Worm (Caenorhabditis elegans) whole organism, L1 larva: ENCODE results near the gene C08E3.15.

Experiments
- C34B4.2 ChIP-seq: sonication (generic microtip); optimal IDR thresholded peaks from 2 replicates; lab custom pipeline; 2017; ENCODE audit warnings: mild to moderate bottlenecking, missing genetic modification characterization, missing compliant biosample characterization
- F16B12.6 ChIP-seq: fragments of 150-350 bp; optimal IDR thresholded peaks from 2 replicates; lab custom pipeline; 2014; ENCODE audit warnings: missing biosample characterization, missing genetic modification characterization
- Y116A8C.19 ChIP-seq: sonication (generic microtip); optimal IDR thresholded peaks from 2 replicates; lab custom pipeline; 2016; ENCODE audit warnings: missing compliant biosample characterization, missing genetic modification characterization, borderline replicate concordance
- aly-2 ChIP-seq: fragments of 150-350 bp; optimal IDR thresholded peaks from 2 replicates; lab custom pipeline; 2014; ENCODE audit warnings: missing biosample characterization, missing genetic modification characterization
- blmp-1 ChIP-seq: fragments of 150-350 bp; optimal IDR thresholded peaks from 2 replicates; lab custom pipeline; 2014; ENCODE audit warnings: missing biosample characterization, missing genetic modification characterization
- ceh-8 ChIP-seq: fragments of 200-800 bp; sonication (Bioruptor generic); optimal IDR thresholded peaks from 2 replicates; lab custom pipeline; 2018; ENCODE audit warnings: mild to moderate bottlenecking, missing genetic modification characterization, moderate library complexity, missing compliant biosample characterization
- dpl-1 ChIP-seq, 3 experiments: fragments of 150-350 bp in 2 of 3; sonication (generic microtip) in 1 of 3; optimal IDR thresholded peaks; 2 replicates each; lab custom pipeline; 2014 to 2017; ENCODE audit warnings: missing biosample characterization in 3 of 3, missing genetic modification characterization in 3 of 3, missing genetic modification reagents in 3 of 3
- efl-1 ChIP-seq, 4 experiments: fragments of 150-350 bp; optimal IDR thresholded peaks in 3 of 4; peaks in 1 of 4; 1 replicate in 1 of 4; 2 replicates in 3 of 4; lab custom pipeline; 2014; ENCODE audit warnings: missing biosample characterization in 2 of 4, missing genetic modification characterization in 2 of 4, missing genetic modification reagents in 2 of 4
- egl-13 ChIP-seq: sonication (generic microtip); optimal IDR thresholded peaks from 2 replicates; lab custom pipeline; 2016; ENCODE audit warnings: missing genotype, missing genetic modification reagents, missing genetic modification characterization, missing compliant biosample characterization
- egl-27 ChIP-seq, 2 experiments: fragments of 150-350 bp in 1 of 2; sonication (generic microtip); optimal IDR thresholded peaks; 3 replicates each; lab custom pipeline; 2017 to 2018; ENCODE audit warnings: missing biosample characterization in 2 of 2, missing genetic modification characterization in 2 of 2, missing genetic modification reagents in 2 of 2
- elt-3 ChIP-seq, 6 experiments: fragments of 150-350 bp in 1 of 6; sonication (generic microtip); optimal IDR thresholded peaks; 2 replicates each; lab custom pipeline; 2017 to 2018; ENCODE audit warnings: missing biosample characterization in 6 of 6, missing genetic modification characterization in 6 of 6, inconsistent platforms in 1 of 6
- fkh-8 ChIP-seq: sonication (generic microtip); optimal IDR thresholded peaks from 2 replicates; lab custom pipeline; 2016; ENCODE audit warnings: mild to moderate bottlenecking, missing genetic modification characterization, missing compliant biosample characterization
- fos-1 ChIP-seq: fragments of 150-350 bp; optimal IDR thresholded peaks from 2 replicates; lab custom pipeline; 2014; ENCODE audit warnings: missing biosample characterization, missing genetic modification characterization
- hlh-17 ChIP-seq: fragments of 200-800 bp; sonication (Bioruptor generic); optimal IDR thresholded peaks from 2 replicates; lab custom pipeline; 2018; ENCODE audit warnings: missing genetic modification characterization, mild to moderate bottlenecking, missing compliant biosample characterization, moderate library complexity, borderline replicate concordance
- hlh-4 ChIP-seq: sonication (generic microtip); optimal IDR thresholded peaks from 2 replicates; lab custom pipeline; 2016; ENCODE audit warnings: mild to moderate bottlenecking, missing genetic modification characterization, missing compliant biosample characterization
- hpl-2 ChIP-seq: fragments of 150-350 bp; optimal IDR thresholded peaks from 2 replicates; lab custom pipeline; 2014; ENCODE audit warnings: missing biosample characterization, missing genetic modification reagents, missing genetic modification characterization
- lin-35 ChIP-seq, 2 experiments: fragments of 150-350 bp; optimal IDR thresholded peaks; 2 replicates each; lab custom pipeline; 2014; ENCODE audit warnings: missing biosample characterization in 2 of 2, missing genetic modification characterization in 2 of 2, missing genetic modification reagents in 2 of 2
- mdl-1 ChIP-seq, 2 experiments: fragments of 150-350 bp; optimal IDR thresholded peaks; 2 replicates each; lab custom pipeline; 2014 to 2017; ENCODE audit warnings: missing biosample characterization in 2 of 2, missing genetic modification characterization in 2 of 2, inconsistent platforms in 1 of 2
- nhr-11 ChIP-seq: fragments of 150-350 bp; optimal IDR thresholded peaks from 2 replicates; lab custom pipeline; 2014; ENCODE audit warnings: missing biosample characterization, missing genetic modification characterization
- nhr-19 ChIP-seq: fragments of 200-800 bp; sonication (Bioruptor generic); conservative IDR thresholded peaks from 2 replicates; pipeline ENCODE4 v1.3.6; 2022; ENCODE audit warnings: missing genetic modification characterization, missing compliant biosample characterization
- nhr-237 ChIP-seq: fragments of 150-350 bp; optimal IDR thresholded peaks from 2 replicates; lab custom pipeline; 2014; ENCODE audit warnings: missing biosample characterization, missing genetic modification characterization
- nhr-28 ChIP-seq: fragments of 150-350 bp; optimal IDR thresholded peaks from 2 replicates; lab custom pipeline; 2014; ENCODE audit warnings: missing biosample characterization, missing genetic modification characterization
- nhr-47 ChIP-seq: sonication (generic microtip); optimal IDR thresholded peaks from 2 replicates; lab custom pipeline; 2016; ENCODE audit warnings: mild to moderate bottlenecking, missing genetic modification characterization, moderate library complexity, missing compliant biosample characterization
- nhr-71 ChIP-seq: sonication (generic microtip); optimal IDR thresholded peaks from 2 replicates; lab custom pipeline; 2016; ENCODE audit warnings: mild to moderate bottlenecking, missing genetic modification characterization, moderate library complexity, missing compliant biosample characterization
- nhr-84 ChIP-seq: sonication (generic microtip); optimal IDR thresholded peaks from 2 replicates; lab custom pipeline; 2017; ENCODE audit warnings: missing biosample characterization, missing genetic modification characterization
- nhr-85 ChIP-seq: sonication (generic microtip); peaks from one replicate; lab custom pipeline; 2016; ENCODE audit warnings: missing genetic modification characterization, inconsistent platforms, missing compliant biosample characterization
- pag-3 ChIP-seq: sonication (generic microtip); optimal IDR thresholded peaks from 2 replicates; lab custom pipeline; 2017; ENCODE audit warnings: missing genetic modification characterization, mild to moderate bottlenecking, missing compliant biosample characterization, antibody characterized with exemption, borderline replicate concordance; ENCODE audit not compliant: insufficient read depth
- skn-1 ChIP-seq: fragments of 150-350 bp; optimal IDR thresholded peaks from 2 replicates; lab custom pipeline; 2014; ENCODE audit warnings: missing biosample characterization, missing genetic modification characterization
- sup-37 ChIP-seq: fragments of 200-800 bp; sonication (Bioruptor generic); optimal IDR thresholded peaks from 2 replicates; lab custom pipeline; 2018; ENCODE audit warnings: mild to moderate bottlenecking, missing genetic modification characterization, missing compliant biosample characterization
- tbx-2 ChIP-seq: sonication (generic microtip); optimal IDR thresholded peaks from 2 replicates; lab custom pipeline; 2016; ENCODE audit warnings: missing genetic modification characterization, missing compliant biosample characterization
- unc-130 ChIP-seq: fragments of 150-350 bp; optimal IDR thresholded peaks from 2 replicates; lab custom pipeline; 2017; ENCODE audit warnings: missing biosample characterization, missing genetic modification characterization, inconsistent platforms
- unc-30 ChIP-seq: sonication (generic microtip); optimal IDR thresholded peaks from 2 replicates; lab custom pipeline; 2017; ENCODE audit warnings: missing biosample characterization, missing genetic modification characterization
- unc-86 ChIP-seq: sonication (generic microtip); optimal IDR thresholded peaks from 2 replicates; lab custom pipeline; 2016; ENCODE audit warnings: missing genetic modification characterization, missing compliant biosample characterization
- xbp-1 ChIP-seq: sonication (generic microtip); optimal IDR thresholded peaks from 2 replicates; lab custom pipeline; 2016; ENCODE audit warnings: missing genetic modification characterization, missing compliant biosample characterization
- zag-1 ChIP-seq: fragments of 150-350 bp; optimal IDR thresholded peaks from 2 replicates; lab custom pipeline; 2014; ENCODE audit warnings: missing biosample characterization, missing genetic modification characterization
- zip-4 ChIP-seq: fragments of 200-800 bp; sonication (Bioruptor generic); optimal IDR thresholded peaks from 2 replicates; lab custom pipeline; 2018; ENCODE audit warnings: mild to moderate bottlenecking, missing genetic modification characterization, moderate library complexity, missing compliant biosample characterization
- ztf-4 ChIP-seq: fragments of 150-350 bp; optimal IDR thresholded peaks from 2 replicates; lab custom pipeline; 2014; ENCODE audit warnings: missing biosample characterization, missing genetic modification characterization

Gene C08E3.15

ce11 chrII:1621180-1621579 is 6.5 kb downstream of the C08E3.15 start, which contains the start of gene fbxa-158:
Gene fbxa-158 (minus strand): TSS chrII:1621280.
- no peak for TF ChIP-seq pag-3
- TF ChIP-seq ztf-4 = no peak
- TF ChIP-seq aly-2 (tag; lab: Kevin White, UChicago) = no peak
- no peak for TF ChIP-seq hlh-17 (GFP tag; lab: Kevin White, UChicago)
- TF ChIP-seq unc-86 (tag; lab: Kevin White, UChicago) = no peak
- no peak for TF ChIP-seq xbp-1 (tag; lab: Kevin White, UChicago)
- no peak for TF ChIP-seq nhr-85 (tag; lab: Kevin White, UChicago)
- TF ChIP-seq fkh-8 (tag; lab: Kevin White, UChicago) = no peak
- TF ChIP-seq sup-37 (GFP tag; lab: Kevin White, UChicago) = no peak
- no peak for TF ChIP-seq hpl-2 (GFP tag; lab: Kevin White, UChicago)
- no peak for TF ChIP-seq zag-1
- TF ChIP-seq nhr-71 (tag; lab: Kevin White, UChicago) = no peak
- no peak for TF ChIP-seq elt-3 (tag; optimal IDR thresholded peaks at IDR 0.05; lab: Kevin White, UChicago)
- no peak for TF ChIP-seq ceh-8 (GFP tag; lab: Kevin White, UChicago)
- no peak for TF ChIP-seq zip-4 (GFP tag; lab: Kevin White, UChicago)
- no peak for TF ChIP-seq egl-13 (tag; lab: Kevin White, UChicago)
- no peak for TF ChIP-seq lin-35 (GFP tag; optimal IDR thresholded peaks at IDR 0.05; lab: Kevin White, UChicago)
- no peak for TF ChIP-seq egl-27 (tag; optimal IDR thresholded peaks at IDR 0.05; lab: Kevin White, UChicago)
- TF ChIP-seq fos-1 = no peak
- no peak for TF ChIP-seq hlh-4 (tag; lab: Kevin White, UChicago)

DNA sequence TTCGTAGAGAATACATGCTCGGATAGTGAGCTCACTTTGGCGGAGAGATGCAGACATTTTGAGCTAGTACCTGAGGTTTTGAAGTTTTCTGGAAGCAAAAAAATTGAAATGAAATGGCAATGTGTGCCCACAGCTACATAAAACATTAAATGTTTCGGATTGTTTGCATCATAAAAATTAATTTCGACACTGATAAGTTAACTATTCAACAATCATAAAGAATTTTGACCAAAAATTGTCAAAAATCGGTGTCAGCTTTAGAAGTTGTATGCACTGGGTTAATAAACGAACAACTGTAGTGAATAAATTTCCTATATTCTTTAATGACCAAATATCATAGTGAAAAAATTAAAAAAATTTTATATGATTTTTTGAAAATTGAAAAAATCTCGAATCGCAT is 8.7 kb downstream of the C08E3.15 start, which contains the start of gene fbxa-166:
fbxa-166 (minus strand) TSS at position 101 of the 400 bp plus-strand sequence.
- TF ChIP-seq Y116A8C.19 (tag; lab: Kevin White, UChicago) = no peak

ce11 chrII:1616382-1616781 is 11.3 kb downstream of the C08E3.15 start, which contains the start of gene fbxa-165:
Gene fbxa-165 (minus strand): TSS chrII:1616482.
- TF ChIP-seq F16B12.6 = no peak
- TF ChIP-seq mdl-1 (tag; optimal IDR thresholded peaks at IDR 0.05; lab: Kevin White, UChicago) = no peak
- no peak for TF ChIP-seq skn-1
- no peak for TF ChIP-seq efl-1 (optimal IDR thresholded peaks at IDR 0.05; lab: Kevin White, UChicago)
- TF ChIP-seq efl-1 (GFP tag; optimal IDR thresholded peaks at IDR 0.05 in 1 of 2; lab: Kevin White, UChicago) = no peak
- no peak for TF ChIP-seq unc-30 (tag; lab: Kevin White, UChicago)
- no peak for TF ChIP-seq xbp-1 (tag; lab: Kevin White, UChicago)
- TF ChIP-seq zip-4 (GFP tag; lab: Kevin White, UChicago) = no peak
- TF ChIP-seq nhr-237 (tag; lab: Kevin White, UChicago) = no peak
- no peak for TF ChIP-seq tbx-2

DNA sequence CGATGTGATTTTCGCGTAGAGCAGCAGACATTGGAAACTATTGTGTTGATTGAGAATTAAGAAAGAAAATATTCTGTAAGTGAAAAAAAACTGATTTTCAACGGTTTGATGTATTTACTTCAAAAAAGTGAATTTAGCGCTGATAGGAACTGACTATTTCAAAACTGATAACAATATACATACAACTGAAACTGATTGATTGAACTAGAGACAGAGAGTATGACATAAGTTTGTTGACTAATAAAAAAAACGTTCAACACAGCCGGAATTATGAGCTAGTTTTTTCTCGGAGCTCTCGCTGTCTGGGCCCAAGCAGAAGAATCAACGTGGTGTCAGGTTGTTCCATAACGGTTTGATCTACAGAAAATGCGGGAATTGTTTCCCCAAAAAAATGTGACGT is 13.7 kb downstream of the C08E3.15 start, which contains the start of gene fbxa-164:
fbxa-164 (minus strand) TSS at position 101 of the 400 bp plus-strand sequence.
- TF ChIP-seq nhr-47 (no peak), mdl-1 (tag; optimal IDR thresholded peaks at IDR 0.05; lab: Kevin White, UChicago) (no peak), nhr-85 (tag; lab: Kevin White, UChicago) (no peak), nhr-19 (GFP tag; lab: Robert Waterston, UW) (no peak), nhr-84 (tag; lab: Kevin White, UChicago) (no peak), efl-1 (optimal IDR thresholded peaks at IDR 0.05; lab: Kevin White, UChicago) (no peak), efl-1 (GFP tag; optimal IDR thresholded peaks at IDR 0.05 in 1 of 2; lab: Kevin White, UChicago) (no peak), elt-3 (tag; optimal IDR thresholded peaks at IDR 0.05; lab: Kevin White, UChicago) (no peak)

ce11 chrII:1610630-1611029 is 17.1 kb downstream of the C08E3.15 start, which contains the start of gene fbxa-163:
Gene fbxa-163 (minus strand): TSS chrII:1610730.
- TF ChIP-seq nhr-11 (no peak), C34B4.2 (no peak), nhr-71 (tag; lab: Kevin White, UChicago) (no peak), lin-35 (GFP tag; optimal IDR thresholded peaks at IDR 0.05; lab: Kevin White, UChicago) (no peak), hlh-17 (GFP tag; lab: Kevin White, UChicago) (no peak), ceh-8 (GFP tag; lab: Kevin White, UChicago) (no peak), dpl-1 (GFP tag; optimal IDR thresholded peaks at IDR 0.05; lab: Kevin White, UChicago) (no peak), nhr-28 (tag; lab: Kevin White, UChicago) (no peak), blmp-1 (tag; lab: Kevin White, UChicago) (no peak), unc-130 (tag; lab: Kevin White, UChicago) (no peak), xbp-1 (tag; lab: Kevin White, UChicago) (no peak)
